Worm (Caenorhabditis elegans) whole organism, young adult: ENCODE results near the gene C14B9.3.

ENCODE experiments used
- B0035.1 ChIP-seq: sonication (generic microtip); optimal IDR thresholded peaks from 2 replicates; lab custom pipeline; 2016; ENCODE audit warnings: missing genetic modification characterization, mild to moderate bottlenecking, missing compliant biosample characterization, missing genotype, missing genetic modification reagents
- B0261.1 ChIP-seq: sonication (generic microtip); optimal IDR thresholded peaks from 2 replicates; lab custom pipeline; 2016; ENCODE audit warnings: mild to moderate bottlenecking, missing genetic modification characterization, moderate library complexity, missing compliant biosample characterization
- B0336.3 ChIP-seq: fragments of 200-800 bp; sonication (Bioruptor generic); IDR thresholded peaks from 2 replicates; pipeline ENCODE4 v1.3.6; 2022; ENCODE audit warnings: missing genetic modification characterization, missing compliant biosample characterization
- C17E4.6 ChIP-seq: fragments of 200-800 bp; sonication (Bioruptor generic); IDR thresholded peaks from 2 replicates; pipeline ENCODE4 v1.3.6; 2022; ENCODE audit warnings: missing genetic modification reagents, missing genetic modification characterization, missing compliant biosample characterization
- F23B12.7 ChIP-seq: sonication (generic microtip); optimal IDR thresholded peaks from 2 replicates; lab custom pipeline; 2017; ENCODE audit warnings: missing genetic modification characterization, mild to moderate bottlenecking, missing compliant biosample characterization, antibody characterized with exemption, moderate library complexity; ENCODE audit not compliant: insufficient read depth
- F37B4.10 ChIP-seq: fragments of 200-800 bp; sonication (Bioruptor generic); IDR thresholded peaks from 2 replicates; pipeline ENCODE4 v1.3.6; 2022; ENCODE audit warnings: missing genetic modification characterization, missing compliant biosample characterization
- F55B11.4 ChIP-seq: sonication (generic microtip); optimal IDR thresholded peaks from 2 replicates; lab custom pipeline; 2016; ENCODE audit warnings: missing compliant biosample characterization, missing genetic modification characterization, borderline replicate concordance; ENCODE audit not compliant: insufficient read depth
- F57A8.1 ChIP-seq: fragments of 200-800 bp; sonication (Bioruptor generic); optimal IDR thresholded peaks from 2 replicates; lab custom pipeline; 2018; ENCODE audit warnings: mild to moderate bottlenecking, missing genetic modification characterization, moderate library complexity, missing compliant biosample characterization
- F57C9.4 ChIP-seq: sonication (generic microtip); optimal IDR thresholded peaks from 2 replicates; lab custom pipeline; 2017; ENCODE audit warnings: mild to moderate bottlenecking, missing genetic modification characterization, missing compliant biosample characterization
- K11D2.4 ChIP-seq: fragments of 200-800 bp; sonication (Bioruptor generic); IDR thresholded peaks from 2 replicates; pipeline ENCODE4 v1.3.6; 2022; ENCODE audit warnings: missing genetic modification reagents, missing genetic modification characterization, missing compliant biosample characterization
- T07F8.4 ChIP-seq: sonication (generic microtip); optimal IDR thresholded peaks from 2 replicates; lab custom pipeline; 2016; ENCODE audit warnings: mild to moderate bottlenecking, missing genetic modification characterization, moderate library complexity, missing compliant biosample characterization
- Y53F4B.3 ChIP-seq: fragments of 200-800 bp; sonication (Bioruptor generic); IDR thresholded peaks from 2 replicates; pipeline ENCODE4 v1.3.6; 2022; ENCODE audit warnings: missing genetic modification reagents, missing genetic modification characterization, missing compliant biosample characterization
- Y53G8AR.9 ChIP-seq: fragments of 200-800 bp; sonication (Bioruptor generic); conservative IDR thresholded peaks from 2 replicates; pipeline ENCODE4 v1.3.6; 2022; ENCODE audit warnings: missing genetic modification reagents, missing genetic modification characterization, missing compliant biosample characterization
- Y67H2A.10 ChIP-seq: fragments of 200-800 bp; sonication (Bioruptor generic); conservative IDR thresholded peaks from 2 replicates; pipeline ENCODE4 v1.3.6; 2022; ENCODE audit warnings: missing genetic modification reagents, missing genetic modification characterization, missing compliant biosample characterization
- akir-1 ChIP-seq: fragments of 200-800 bp; sonication (Bioruptor generic); optimal IDR thresholded peaks from 2 replicates; lab custom pipeline; 2018; ENCODE audit warnings: mild to moderate bottlenecking, missing genetic modification characterization, moderate library complexity, missing compliant biosample characterization
- ama-1 ChIP-seq, 3 experiments: fragments of 150-350 bp in 1 of 3; sonication (generic microtip) in 2 of 3; optimal IDR thresholded peaks; 2 replicates each; lab custom pipeline; 2014 to 2018; ENCODE audit warnings: missing biosample characterization in 2 of 3, missing genetic modification characterization in 2 of 3, missing genetic modification reagents in 2 of 3
- atf-7 ChIP-seq: sonication (generic microtip); optimal IDR thresholded peaks from 2 replicates; lab custom pipeline; 2017; ENCODE audit warnings: mild to moderate bottlenecking, missing genetic modification characterization, missing compliant biosample characterization
- attf-3 ChIP-seq: fragments of 200-800 bp; sonication (Bioruptor generic); conservative IDR thresholded peaks from 2 replicates; pipeline ENCODE4 v1.3.6; 2022; ENCODE audit warnings: missing genetic modification reagents, missing genetic modification characterization, missing compliant biosample characterization
- cebp-2 ChIP-seq: fragments of 200-800 bp; sonication (Bioruptor generic); IDR thresholded peaks from 2 replicates; pipeline ENCODE4 v1.3.6; 2022; ENCODE audit warnings: missing genetic modification characterization, missing compliant biosample characterization
- ceh-27 ChIP-seq: fragments of 200-800 bp; sonication (Bioruptor generic); optimal IDR thresholded peaks from 2 replicates; lab custom pipeline; 2018; ENCODE audit warnings: mild to moderate bottlenecking, missing genetic modification characterization, moderate library complexity, missing compliant biosample characterization
- ceh-58 ChIP-seq: fragments of 200-800 bp; sonication (Bioruptor generic); IDR thresholded peaks from 2 replicates; pipeline ENCODE4 v1.3.6; 2022; ENCODE audit warnings: missing genetic modification characterization, missing compliant biosample characterization
- die-1 ChIP-seq: sonication (generic microtip); optimal IDR thresholded peaks from 2 replicates; lab custom pipeline; 2016; ENCODE audit warnings: missing genotype, mild to moderate bottlenecking, missing genetic modification characterization, missing compliant biosample characterization
- dpl-1 ChIP-seq: fragments of 150-350 bp; optimal IDR thresholded peaks from 2 replicates; lab custom pipeline; 2014; ENCODE audit warnings: missing biosample characterization, missing genetic modification reagents, missing genetic modification characterization
- efl-1 ChIP-seq: fragments of 150-350 bp; optimal IDR thresholded peaks from 2 replicates; lab custom pipeline; 2014; ENCODE audit warnings: missing biosample characterization, missing genetic modification reagents, missing genetic modification characterization
- egl-44 ChIP-seq: fragments of 200-800 bp; sonication (Bioruptor generic); IDR thresholded peaks from 2 replicates; pipeline ENCODE4 v1.3.6; 2022; ENCODE audit warnings: missing genetic modification reagents, missing genetic modification characterization, missing compliant biosample characterization
- egrh-3 ChIP-seq: fragments of 200-800 bp; sonication (Bioruptor generic); IDR thresholded peaks from 2 replicates; pipeline ENCODE4 v1.3.6; 2022; ENCODE audit warnings: missing genetic modification reagents, missing genetic modification characterization, missing compliant biosample characterization
- ekl-4 ChIP-seq: fragments of 200-800 bp; sonication (Bioruptor generic); IDR thresholded peaks from 2 replicates; pipeline ENCODE4 v1.3.6; 2022; ENCODE audit warnings: missing genetic modification reagents, missing genetic modification characterization, missing compliant biosample characterization
- ets-4 ChIP-seq: fragments of 200-800 bp; sonication (Bioruptor generic); optimal IDR thresholded peaks from 2 replicates; lab custom pipeline; 2018; ENCODE audit warnings: mild to moderate bottlenecking, missing genetic modification characterization, missing compliant biosample characterization
- gei-17 ChIP-seq: fragments of 200-800 bp; sonication (Bioruptor generic); optimal IDR thresholded peaks from 2 replicates; lab custom pipeline; 2018; ENCODE audit warnings: mild to moderate bottlenecking, missing genetic modification characterization, missing compliant biosample characterization
- hlh-12 ChIP-seq: sonication (generic microtip); optimal IDR thresholded peaks from 2 replicates; lab custom pipeline; 2016; ENCODE audit warnings: missing genetic modification characterization, missing compliant biosample characterization
- hlh-26 ChIP-seq: fragments of 200-800 bp; sonication (Bioruptor generic); conservative IDR thresholded peaks from 2 replicates; pipeline ENCODE4 v1.3.6; 2022; ENCODE audit warnings: missing genetic modification reagents, missing genetic modification characterization, missing compliant biosample characterization
- hmg-1.2 ChIP-seq: fragments of 200-800 bp; sonication (Bioruptor generic); IDR thresholded peaks from 2 replicates; pipeline ENCODE4 v1.3.6; 2022; ENCODE audit warnings: missing genetic modification reagents, missing genetic modification characterization, missing compliant biosample characterization
- hrde-1 ChIP-seq: sonication (generic microtip); optimal IDR thresholded peaks from 2 replicates; lab custom pipeline; 2016; ENCODE audit warnings: missing genetic modification characterization, mild to moderate bottlenecking, missing compliant biosample characterization, moderate library complexity, missing genotype, missing genetic modification reagents, borderline replicate concordance
- lin-35 ChIP-seq, 3 experiments: fragments of 150-350 bp in 2 of 3; sonication (generic microtip) in 1 of 3; optimal IDR thresholded peaks; 2 replicates each; lab custom pipeline; 2014 to 2018; ENCODE audit warnings: missing biosample characterization in 3 of 3, missing genetic modification characterization in 3 of 3, missing genetic modification reagents in 3 of 3
- lin-40 ChIP-seq: sonication (generic microtip); optimal IDR thresholded peaks from 2 replicates; lab custom pipeline; 2016; ENCODE audit warnings: missing genetic modification characterization, mild to moderate bottlenecking, missing compliant biosample characterization, missing genotype, missing genetic modification reagents
- madf-8 ChIP-seq: fragments of 200-800 bp; sonication (Bioruptor generic); conservative IDR thresholded peaks from 2 replicates; pipeline ENCODE4 v1.3.6; 2022; ENCODE audit warnings: missing genetic modification reagents, missing genetic modification characterization, missing compliant biosample characterization
- mcd-1 ChIP-seq: fragments of 200-800 bp; sonication (Bioruptor generic); IDR thresholded peaks from 2 replicates; pipeline ENCODE4 v1.3.6; 2022; ENCODE audit warnings: missing genetic modification reagents, missing genetic modification characterization, missing compliant biosample characterization
- mes-4 ChIP-seq: sonication (generic microtip); optimal IDR thresholded peaks from 2 replicates; lab custom pipeline; 2016; ENCODE audit warnings: missing genotype, missing genetic modification characterization, missing compliant biosample characterization
- mxl-1 ChIP-seq: sonication (generic microtip); optimal IDR thresholded peaks from 2 replicates; lab custom pipeline; 2016; ENCODE audit warnings: missing genetic modification characterization, missing compliant biosample characterization
- nhr-90 ChIP-seq: sonication (generic microtip); optimal IDR thresholded peaks from 2 replicates; lab custom pipeline; 2016; ENCODE audit warnings: missing genotype, mild to moderate bottlenecking, missing genetic modification characterization, missing compliant biosample characterization
- repo-1 ChIP-seq: sonication (generic microtip); optimal IDR thresholded peaks from 2 replicates; lab custom pipeline; 2017; ENCODE audit warnings: mild to moderate bottlenecking, missing genetic modification characterization, missing compliant biosample characterization
- snpc-1.3 ChIP-seq: sonication (generic microtip); optimal IDR thresholded peaks from 2 replicates; lab custom pipeline; 2017; ENCODE audit warnings: missing genetic modification characterization, mild to moderate bottlenecking, missing compliant biosample characterization, antibody characterized with exemption, moderate library complexity, missing genotype, missing genetic modification reagents; ENCODE audit not compliant: insufficient read depth
- somi-1 ChIP-seq: fragments of 200-800 bp; sonication (Bioruptor generic); optimal IDR thresholded peaks from 2 replicates; lab custom pipeline; 2018; ENCODE audit warnings: mild to moderate bottlenecking, missing genetic modification characterization, missing compliant biosample characterization
- zim-3 ChIP-seq: sonication (generic microtip); optimal IDR thresholded peaks from 2 replicates; lab custom pipeline; 2017; ENCODE audit warnings: mild to moderate bottlenecking, missing genetic modification characterization, moderate library complexity, missing compliant biosample characterization
- ztf-22 ChIP-seq: fragments of 200-800 bp; sonication (Bioruptor generic); optimal IDR thresholded peaks from 2 replicates; lab custom pipeline; 2018; ENCODE audit warnings: mild to moderate bottlenecking, missing genetic modification characterization, moderate library complexity, missing compliant biosample characterization
- ztf-25 ChIP-seq: fragments of 200-800 bp; sonication (Bioruptor generic); IDR thresholded peaks from 2 replicates; pipeline ENCODE4 v1.3.6; 2022; ENCODE audit warnings: missing genetic modification reagents, missing genetic modification characterization, missing compliant biosample characterization
- ztf-28 ChIP-seq: fragments of 200-800 bp; sonication (Bioruptor generic); IDR thresholded peaks from 2 replicates; pipeline ENCODE4 v1.3.6; 2022; ENCODE audit warnings: missing genetic modification reagents, missing genetic modification characterization, missing compliant biosample characterization
- ztf-6 ChIP-seq: fragments of 200-800 bp; sonication (Bioruptor generic); IDR thresholded peaks from 2 replicates; pipeline ENCODE4 v1.3.6; 2022; ENCODE audit warnings: missing genetic modification reagents, missing genetic modification characterization, missing compliant biosample characterization

Gene C14B9.3

ce11 chrIII:8129195-8129594 is 20.6 kb downstream of the C14B9.3 start (continued):
- TF ChIP-seq hmg-1.2 (GFP tag; lab: Robert Waterston, UW) (no peak; the same call in 1 of the 2 replicates), B0336.3 (GFP tag; lab: Robert Waterston, UW) (peak; percentile 64; the same call in 1 of the 2 replicates), egl-44 (no peak), ceh-58 (GFP tag; lab: Robert Waterston, UW) (0 out of 2 replicates have a peak, but pooled peaks have one; percentile 67), ztf-22 (no peak), hlh-12 (no peak), ztf-6 (GFP tag; lab: Robert Waterston, UW) (no peak), F23B12.7 (tag; lab: Kevin White, UChicago) (no peak), die-1 (tag; lab: Kevin White, UChicago) (no peak), repo-1 (no peak), dpl-1 (GFP tag; lab: Kevin White, UChicago) (no peak), atf-7 (tag; lab: Kevin White, UChicago) (no peak), F55B11.4 (tag; lab: Kevin White, UChicago) (no peak), C17E4.6 (peak; percentile 31; the same call in 1 of the 2 replicates), hrde-1 (tag; lab: Kevin White, UChicago) (peak; percentile 83), egrh-3 (GFP tag; lab: Robert Waterston, UW) (no peak), attf-3 (no peak), mes-4 (no peak), Y67H2A.10 (no peak), somi-1 (GFP tag; lab: Kevin White, UChicago) (no peak), akir-1 (GFP tag; lab: Kevin White, UChicago) (no peak), F57C9.4 (no peak), ztf-25 (GFP tag; lab: Robert Waterston, UW) (no peak), nhr-90 (tag; lab: Kevin White, UChicago) (no peak), snpc-1.3 (tag; lab: Kevin White, UChicago) (no peak), Y53G8AR.9 (GFP tag; lab: Robert Waterston, UW) (no peak; the same call in 1 of the 2 replicates), Y53F4B.3 (no peak), lin-35 (GFP tag; optimal IDR thresholded peaks at IDR 0.05; lab: Kevin White, UChicago) (no peak), T07F8.4 (no peak), lin-40 (tag; lab: Kevin White, UChicago) (no peak), F37B4.10 (GFP tag; lab: Robert Waterston, UW) (no peak), K11D2.4 (no peak), efl-1 (no peak), ekl-4 (GFP tag; lab: Robert Waterston, UW) (peak; percentile 79), F57A8.1 (GFP tag; lab: Kevin White, UChicago) (no peak), ztf-28 (GFP tag; lab: Robert Waterston, UW) (no peak), mxl-1 (no peak), B0035.1 (tag; lab: Kevin White, UChicago) (no peak), B0261.1 (tag; lab: Kevin White, UChicago) (no peak), mcd-1 (GFP tag; lab: Robert Waterston, UW) (0 out of 2 replicates have a peak, but pooled peaks have one; percentile 9), zim-3 (tag; lab: Kevin White, UChicago) (no peak), hlh-26 (GFP tag; lab: Robert Waterston, UW) (no peak), cebp-2 (GFP tag; lab: Robert Waterston, UW) (no peak), madf-8 (0 out of 2 replicates have a peak, but pooled peaks have one; percentile 9), ets-4 (no peak), ama-1 (optimal IDR thresholded peaks at IDR 0.05; lab: Kevin White, UChicago) (no peak), ama-1 (GFP tag; optimal IDR thresholded peaks at IDR 0.05; lab: Kevin White, UChicago) (peak in 1 of 2 experiments; percentile 35), gei-17 (GFP tag; lab: Kevin White, UChicago) (no peak), ceh-27 (GFP tag; lab: Kevin White, UChicago) (no peak)
